Worm (Caenorhabditis elegans) whole organism, early embryonic: ENCODE data around the gene srv-5.

ENCODE experiments used
- B0310.2 ChIP-seq: sonication (generic microtip); optimal IDR thresholded peaks from 2 replicates; lab custom pipeline; 2016; ENCODE audit warnings: mild to moderate bottlenecking, missing genetic modification characterization, missing compliant biosample characterization
- F13C5.2 ChIP-seq: sonication (generic microtip); optimal IDR thresholded peaks from 2 replicates; lab custom pipeline; 2017; ENCODE audit warnings: mild to moderate bottlenecking, missing genetic modification characterization, inconsistent platforms, missing compliant biosample characterization
- aly-1 ChIP-seq: sonication (generic microtip); optimal IDR thresholded peaks from 2 replicates; lab custom pipeline; 2016; ENCODE audit warnings: missing genetic modification characterization, missing compliant biosample characterization
- ama-1 ChIP-seq: fragments of 150-350 bp; optimal IDR thresholded peaks from 2 replicates; lab custom pipeline; 2014
- ceh-36 ChIP-seq: sonication (generic microtip); optimal IDR thresholded peaks from 2 replicates; lab custom pipeline; 2016; ENCODE audit warnings: missing genetic modification characterization, inconsistent platforms, missing compliant biosample characterization
- flt-1 ChIP-seq: fragments of 200-800 bp; sonication (Bioruptor generic); IDR thresholded peaks from 2 replicates; pipeline ENCODE4 v1.3.6; 2022; ENCODE audit warnings: missing genetic modification characterization, missing compliant biosample characterization
- hnd-1 ChIP-seq: sonication (generic microtip); optimal IDR thresholded peaks from 2 replicates; lab custom pipeline; 2016; ENCODE audit warnings: missing genetic modification characterization, missing compliant biosample characterization
- pes-1 ChIP-seq: fragments of 200-800 bp; sonication (Bioruptor generic); IDR thresholded peaks from 2 replicates; pipeline ENCODE4 v1.3.6; 2022; ENCODE audit warnings: missing genetic modification reagents, missing genetic modification characterization, missing compliant biosample characterization
- sea-1 ChIP-seq: fragments of 200-800 bp; sonication (Bioruptor generic); conservative IDR thresholded peaks from 2 replicates; pipeline ENCODE4 v1.3.6; 2022; ENCODE audit warnings: missing genetic modification characterization, missing compliant biosample characterization

DNA sequence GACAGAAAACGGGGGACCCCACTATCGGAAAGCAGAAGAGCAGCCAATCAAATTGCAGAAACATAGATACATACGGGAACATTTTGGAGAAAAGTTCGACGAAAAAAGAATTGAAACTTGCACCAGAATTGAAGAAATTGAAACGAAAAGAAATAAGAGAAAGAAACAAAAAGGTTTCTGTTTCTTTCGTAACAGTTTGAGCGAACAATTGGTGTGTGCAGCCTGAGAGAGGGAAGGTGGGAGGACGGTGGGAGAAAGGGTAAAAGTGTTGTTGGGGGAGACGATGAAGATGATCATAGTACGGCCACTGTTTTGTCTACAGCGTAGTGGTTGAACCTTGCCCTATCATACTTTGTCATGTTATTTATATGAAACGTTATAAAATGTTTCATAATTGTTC lies 42.8 kb downstream of the srv-5 start:
- TF ChIP-seq F13C5.2 (tag; lab: Kevin White, UChicago) (no peak), ama-1 (lab: Kevin White, UChicago) (no peak), sea-1 (GFP tag; lab: Robert Waterston, UW) (no peak), hnd-1 (no peak), pes-1 (GFP tag; lab: Robert Waterston, UW) (no peak), ceh-36 (tag; lab: Kevin White, UChicago) (no peak), flt-1 (GFP tag; lab: Robert Waterston, UW) (no peak), aly-1 (tag; lab: Kevin White, UChicago) (no peak), B0310.2 (no peak)
